Fruit fly (Drosophila melanogaster) whole organism, embryonic: ENCODE measurements around the gene Snm1.
A peak's percentile ranks its signal among the peaks of the same experiment; 100 is the strongest.

ENCODE experiments used
- Adf1 ChIP-seq: fragments of 200-800 bp; sonication (Bioruptor generic); IDR thresholded peaks from 2 replicates; pipeline ENCODE4 v1.3.6; 2022; ENCODE audit warnings: missing biosample characterization, missing genetic modification characterization
- Atf6 ChIP-seq: fragments of 200-800 bp; sonication (Bioruptor generic); IDR thresholded peaks from 2 replicates; pipeline ENCODE4 v1.3.6; 2022; ENCODE audit warnings: missing biosample characterization, missing genetic modification characterization
- Bdp1 ChIP-seq: fragments of 200-800 bp; sonication (Bioruptor generic); optimal IDR thresholded peaks from 3 replicates; lab custom pipeline; 2016; ENCODE audit warnings: missing biosample characterization, missing genetic modification characterization
- CG10959 ChIP-seq: fragments of 200-800 bp; sonication (Bioruptor generic); IDR thresholded peaks from 2 replicates; pipeline ENCODE4 v1.3.6; 2022; ENCODE audit warnings: missing biosample characterization, missing genetic modification characterization
- CG11085 ChIP-seq: fragments of 200-800 bp; sonication (Bioruptor generic); IDR thresholded peaks from 2 replicates; pipeline ENCODE4 v1.3.6; 2022; ENCODE audit warnings: missing biosample characterization, missing genetic modification characterization
- CG13296 ChIP-seq: fragments of 200-800 bp; sonication (Bioruptor generic); optimal IDR thresholded peaks from 3 replicates; lab custom pipeline; 2018; ENCODE audit warnings: missing biosample characterization, mild to moderate bottlenecking, missing genetic modification characterization
- CG14441 ChIP-seq: fragments of 200-800 bp; sonication (Bioruptor generic); IDR thresholded peaks from 2 replicates; pipeline ENCODE4 v1.3.6; 2022; ENCODE audit warnings: missing biosample characterization, missing genetic modification characterization
- CG14667 ChIP-seq: fragments of 200-800 bp; sonication (Bioruptor generic); IDR thresholded peaks from 2 replicates; pipeline ENCODE4 v1.3.6; 2022; ENCODE audit warnings: missing biosample characterization, missing genetic modification characterization
- CG17361 ChIP-seq: fragments of 200-800 bp; sonication (Bioruptor generic); IDR thresholded peaks from 3 replicates; pipeline ENCODE4 v1.3.6; 2022; ENCODE audit warnings: missing biosample characterization, missing genetic modification characterization
- CG17385 ChIP-seq: fragments of 200-800 bp; sonication (Bioruptor generic); optimal IDR thresholded peaks from 3 replicates; lab custom pipeline; 2018; ENCODE audit warnings: missing biosample characterization, mild to moderate bottlenecking, missing genetic modification characterization
- CG18764 ChIP-seq: fragments of 200-800 bp; sonication (Bioruptor generic); optimal IDR thresholded peaks from 3 replicates; lab custom pipeline; 2016; ENCODE audit warnings: missing biosample characterization, missing genetic modification characterization
- CG2116 ChIP-seq: fragments of 200-800 bp; sonication (Bioruptor generic); optimal IDR thresholded peaks from 3 replicates; lab custom pipeline; 2018; ENCODE audit warnings: missing biosample characterization, mild to moderate bottlenecking, missing genetic modification characterization
- CG2129 ChIP-seq: fragments of 200-800 bp; sonication (Bioruptor generic); IDR thresholded peaks from 2 replicates; pipeline ENCODE4 v1.3.6; 2022; ENCODE audit warnings: missing biosample characterization, missing genetic modification characterization; ENCODE audit not compliant: partially characterized antibody
- CG2199 ChIP-seq: fragments of 200-800 bp; sonication (Bioruptor generic); IDR thresholded peaks from 3 replicates; pipeline ENCODE4 v1.3.6; 2022; ENCODE audit warnings: missing biosample characterization, missing genetic modification characterization
- CG2712 ChIP-seq: fragments of 200-800 bp; optimal IDR thresholded peaks from 3 replicates; lab custom pipeline; 2019; ENCODE audit warnings: missing biosample characterization, mild to moderate bottlenecking, missing genetic modification characterization, moderate library complexity
- CG2875 ChIP-seq: fragments of 200-800 bp; sonication (Bioruptor generic); optimal IDR thresholded peaks from 2 replicates; lab custom pipeline; 2017; ENCODE audit warnings: missing biosample characterization, mild to moderate bottlenecking, missing genetic modification characterization, missing genetic modification reagents
- CG34422 ChIP-seq: fragments of 200-800 bp; sonication (Bioruptor generic); IDR thresholded peaks from 3 replicates; pipeline ENCODE4 v1.3.6; 2022; ENCODE audit warnings: missing biosample characterization, missing genetic modification characterization
- CG4328 ChIP-seq: fragments of 200-800 bp; sonication (Bioruptor generic); optimal IDR thresholded peaks from 3 replicates; lab custom pipeline; 2017; ENCODE audit warnings: missing biosample characterization, missing genetic modification reagents, missing genetic modification characterization
- CG7271 ChIP-seq: fragments of 200-800 bp; sonication (Bioruptor generic); optimal IDR thresholded peaks from 2 replicates; lab custom pipeline; 2018; ENCODE audit warnings: missing biosample characterization, mild to moderate bottlenecking, missing genetic modification characterization, moderate library complexity
- CG7556 ChIP-seq: fragments of 200-800 bp; sonication (Bioruptor generic); optimal IDR thresholded peaks from 2 replicates; lab custom pipeline; 2017; ENCODE audit warnings: missing biosample characterization, mild to moderate bottlenecking, missing genetic modification characterization
- CG9817 ChIP-seq: fragments of 200-800 bp; sonication (Bioruptor generic); optimal IDR thresholded peaks from 2 replicates; lab custom pipeline; 2018; ENCODE audit warnings: missing biosample characterization, mild to moderate bottlenecking, missing genetic modification characterization, moderate library complexity
- CTCF ChIP-seq: fragments of 200-800 bp; sonication (Bioruptor generic); optimal IDR thresholded peaks from 2 replicates; lab custom pipeline; 2017; ENCODE audit warnings: missing biosample characterization, mild to moderate bottlenecking, missing genetic modification characterization, moderate library complexity
- Camta ChIP-seq: fragments of 200-800 bp; sonication (Bioruptor generic); optimal IDR thresholded peaks from 2 replicates; lab custom pipeline; 2016; ENCODE audit warnings: missing biosample characterization, missing genetic modification characterization
- CrebB ChIP-seq: fragments of 200-800 bp; sonication (Bioruptor generic); optimal IDR thresholded peaks from 3 replicates; lab custom pipeline; 2018; ENCODE audit warnings: missing biosample characterization, mild to moderate bottlenecking, missing genetic modification characterization
- Ets65A ChIP-seq: fragments of 200-800 bp; sonication (Bioruptor generic); peaks from one replicate; lab custom pipeline; 2016; ENCODE audit warnings: missing biosample characterization, missing genetic modification characterization
- Fer2 ChIP-seq: fragments of 200-800 bp; sonication (Bioruptor generic); optimal IDR thresholded peaks from 2 replicates; lab custom pipeline; 2018; ENCODE audit warnings: missing biosample characterization, mild to moderate bottlenecking, missing genetic modification characterization, moderate library complexity
- H2.0 ChIP-seq: fragments of 200-800 bp; sonication (Bioruptor generic); IDR thresholded peaks from 2 replicates; pipeline ENCODE4 v1.3.6; 2022; ENCODE audit warnings: missing biosample characterization, missing genetic modification characterization
- HLH3B ChIP-seq: fragments of 200-800 bp; sonication (Bioruptor generic); IDR thresholded peaks from 2 replicates; pipeline ENCODE4 v1.3.6; 2022; ENCODE audit warnings: missing biosample characterization, missing genetic modification characterization
- Hand ChIP-seq: fragments of 200-800 bp; sonication (Bioruptor generic); optimal IDR thresholded peaks from 2 replicates; lab custom pipeline; 2017; ENCODE audit warnings: mild to moderate bottlenecking, missing biosample characterization, missing genetic modification reagents, missing genetic modification characterization
- Hmx ChIP-seq: fragments of 200-800 bp; sonication (Bioruptor generic); optimal IDR thresholded peaks from 2 replicates; lab custom pipeline; 2016; ENCODE audit warnings: missing biosample characterization, missing genetic modification characterization
- Hr78 ChIP-seq, 2 experiments: fragments of 200-800 bp in 1 of 2; fragments of >200 bp in 1 of 2; sonication (Bioruptor generic) in 1 of 2; optimal IDR thresholded peaks; 2 replicates each; lab custom pipeline; 2017 to 2019; ENCODE audit warnings: missing biosample characterization in 2 of 2, missing genetic modification characterization in 2 of 2, mild to moderate bottlenecking in 1 of 2, moderate library complexity in 1 of 2
- Jarid2 ChIP-seq: fragments of 200-800 bp; sonication (Bioruptor generic); optimal IDR thresholded peaks from 3 replicates; lab custom pipeline; 2017; ENCODE audit warnings: mild to moderate bottlenecking, missing biosample characterization, missing genetic modification reagents, missing genetic modification characterization
- Max ChIP-seq: fragments of 200-800 bp; sonication (Bioruptor generic); optimal IDR thresholded peaks from 2 replicates; lab custom pipeline; 2016; ENCODE audit warnings: missing biosample characterization, mild to moderate bottlenecking, missing genetic modification characterization
- Mes4 ChIP-seq: fragments of 200-800 bp; sonication (Bioruptor generic); optimal IDR thresholded peaks from 2 replicates; lab custom pipeline; 2016; ENCODE audit warnings: missing biosample characterization, missing genetic modification characterization
- NC2β ChIP-seq: fragments of 200-800 bp; sonication (Bioruptor generic); optimal IDR thresholded peaks from 2 replicates; lab custom pipeline; 2016; ENCODE audit warnings: missing biosample characterization, missing genetic modification characterization
- Optix ChIP-seq: fragments of 200-800 bp; sonication (Bioruptor generic); IDR thresholded peaks from 3 replicates; pipeline ENCODE4 v1.3.6; 2022; ENCODE audit warnings: missing biosample characterization, missing genetic modification characterization
- Rfx ChIP-seq: fragments of 200-800 bp; sonication (Bioruptor generic); IDR thresholded peaks from 2 replicates; pipeline ENCODE4 v1.3.6; 2022; ENCODE audit warnings: missing biosample characterization, missing genetic modification characterization
- Vsx1 ChIP-seq: fragments of 200-800 bp; sonication (Bioruptor generic); optimal IDR thresholded peaks from 2 replicates; lab custom pipeline; 2017; ENCODE audit warnings: missing biosample characterization, mild to moderate bottlenecking, missing genetic modification characterization, missing genetic modification reagents
- ab ChIP-seq: fragments of 200-800 bp; sonication (Bioruptor generic); optimal IDR thresholded peaks from 2 replicates; lab custom pipeline; 2016; ENCODE audit warnings: missing biosample characterization, missing genetic modification characterization
- cg ChIP-seq: fragments of 200-800 bp; sonication (Bioruptor generic); optimal IDR thresholded peaks from 3 replicates; lab custom pipeline; 2019; ENCODE audit warnings: missing biosample characterization, mild to moderate bottlenecking, missing genetic modification characterization, moderate library complexity
- hkb ChIP-seq, 2 experiments: fragments of 200-800 bp in 1 of 2; fragments of >200 bp in 1 of 2; sonication (Bioruptor generic) in 1 of 2; IDR thresholded peaks in 1 of 2; optimal IDR thresholded peaks in 1 of 2; 2 replicates each; pipeline versions ENCODE4 v1.3.6 to Lab custom; 2017 to 2022; ENCODE audit warnings: missing biosample characterization in 1 of 2, missing genetic modification characterization in 1 of 2
- ind ChIP-seq: fragments of 200-800 bp; sonication (Bioruptor generic); optimal IDR thresholded peaks from 3 replicates; lab custom pipeline; 2016; ENCODE audit warnings: missing biosample characterization, missing genetic modification characterization
- jumu ChIP-seq: fragments of 200-800 bp; sonication (Bioruptor generic); optimal IDR thresholded peaks from 3 replicates; lab custom pipeline; 2016; ENCODE audit warnings: missing biosample characterization, missing genetic modification characterization
- ken ChIP-seq: fragments of 200-800 bp; sonication (Bioruptor generic); IDR thresholded peaks from 3 replicates; pipeline ENCODE4 v1.3.6; 2022; ENCODE audit warnings: missing biosample characterization, missing genetic modification characterization
- klu ChIP-seq: fragments of 200-800 bp; sonication (Bioruptor generic); IDR thresholded peaks from 2 replicates; pipeline ENCODE4 v1.3.6; 2022; ENCODE audit warnings: missing biosample characterization, missing genetic modification characterization
- knrl ChIP-seq: fragments of 200-800 bp; sonication (Bioruptor generic); IDR thresholded peaks from 3 replicates; pipeline ENCODE4 v1.3.6; 2022; ENCODE audit warnings: missing biosample characterization, missing genetic modification characterization; ENCODE audit not compliant: partially characterized antibody
- odd ChIP-seq: fragments of 200-800 bp; sonication (Bioruptor generic); optimal IDR thresholded peaks from 2 replicates; lab custom pipeline; 2017; ENCODE audit warnings: missing biosample characterization, mild to moderate bottlenecking, missing genetic modification characterization
- slou ChIP-seq: fragments of 200-800 bp; sonication (Bioruptor generic); optimal IDR thresholded peaks from 3 replicates; lab custom pipeline; 2016; ENCODE audit warnings: missing biosample characterization, missing genetic modification characterization
- sna ChIP-seq: fragments of 200-800 bp; sonication (Bioruptor generic); IDR thresholded peaks from 2 replicates; pipeline ENCODE4 v1.3.6; 2022; ENCODE audit warnings: missing biosample characterization, missing genetic modification characterization; ENCODE audit not compliant: partially characterized antibody
- tap ChIP-seq: fragments of 200-800 bp; optimal IDR thresholded peaks from 3 replicates; lab custom pipeline; 2019; ENCODE audit warnings: missing biosample characterization, mild to moderate bottlenecking, missing genetic modification characterization, moderate library complexity

Gene Snm1

dm6 chr3R:5517002-5517875 is 37.6 kb upstream of the Snm1 start, which contains the start of gene Itpr (continued):
- no peak for TF ChIP-seq hkb (optimal IDR thresholded peaks at IDR 0.05; lab: Kevin White, UChicago)
- TF ChIP-seq hkb (GFP tag; IDR thresholded peaks at IDR 0.05; lab: Robert Waterston, UW) = peak; percentile 28
- no peak for TF ChIP-seq CG7556
- TF ChIP-seq CG7271 (tag; lab: Kevin White, UChicago) = no peak
- no peak for TF ChIP-seq tap
- TF ChIP-seq Hr78 (GFP tag; optimal IDR thresholded peaks at IDR 0.05; lab: Kevin White, UChicago) = peak in 1 of 2 experiments; percentile 75
- no peak for TF ChIP-seq CG2199 (GFP tag; lab: Robert Waterston, UW)
- no peak for TF ChIP-seq CG14667 (GFP tag; lab: Robert Waterston, UW)
- no peak for TF ChIP-seq CTCF (GFP tag; lab: Kevin White, UChicago)
- no peak for TF ChIP-seq Vsx1 (GFP tag; lab: Kevin White, UChicago)
- TF ChIP-seq Adf1 (GFP tag; lab: Robert Waterston, UW) = peak; percentile 100
- 0 out of 3 replicates have a peak, but pooled peaks have one; percentile 14 for TF ChIP-seq knrl
- TF ChIP-seq Max (GFP tag; lab: Kevin White, UChicago) = no peak
- TF ChIP-seq CG2116 (GFP tag; lab: Kevin White, UChicago) = peak; percentile 10
- no peak for TF ChIP-seq Mes4 (GFP tag; lab: Kevin White, UChicago)
- no peak for TF ChIP-seq ind
- no peak for TF ChIP-seq NC2β (GFP tag; lab: Kevin White, UChicago)
- peak; percentile 25 for TF ChIP-seq CG2875 (GFP tag; lab: Kevin White, UChicago)
- peak; percentile 15; the same call in 1 of the 2 replicates for TF ChIP-seq klu (GFP tag; lab: Robert Waterston, UW)
- TF ChIP-seq CG2712 = no peak
- no peak for TF ChIP-seq H2.0 (GFP tag; lab: Robert Waterston, UW)
- TF ChIP-seq Rfx (GFP tag; lab: Robert Waterston, UW) = no peak
- TF ChIP-seq CG10959 = no peak
- peak; percentile 87 for TF ChIP-seq Jarid2 (GFP tag; lab: Kevin White, UChicago)
- no peak for TF ChIP-seq CG13296 (GFP tag; lab: Kevin White, UChicago)
- no peak for TF ChIP-seq Optix (GFP tag; lab: Robert Waterston, UW)
- no peak for TF ChIP-seq CG14441
- no peak for TF ChIP-seq Camta (GFP tag; lab: Kevin White, UChicago)
- TF ChIP-seq CG9817 (tag; lab: Kevin White, UChicago) = no peak
- TF ChIP-seq sna (GFP tag; lab: Robert Waterston, UW) = peak; percentile 55
- no peak for TF ChIP-seq CG18764 (GFP tag; lab: Kevin White, UChicago)
- no peak for TF ChIP-seq ken
- TF ChIP-seq Ets65A (GFP tag; lab: Kevin White, UChicago) = no peak
- no peak for TF ChIP-seq slou (GFP tag; lab: Kevin White, UChicago)
- no peak for TF ChIP-seq HLH3B (GFP tag; lab: Robert Waterston, UW)
- TF ChIP-seq Fer2 = no peak
- TF ChIP-seq ab (GFP tag; lab: Kevin White, UChicago) = no peak
- TF ChIP-seq Atf6 = no peak
- TF ChIP-seq CG4328 = no peak
- TF ChIP-seq CG11085 (GFP tag; lab: Robert Waterston, UW) = no peak
- TF ChIP-seq Bdp1 (GFP tag; lab: Kevin White, UChicago) = no peak
- no peak for TF ChIP-seq Hand (GFP tag; lab: Kevin White, UChicago)
- TF ChIP-seq cg = peak; percentile 57
- no peak for TF ChIP-seq jumu
- TF ChIP-seq CG2129 (GFP tag; lab: Robert Waterston, UW) = no peak
- TF ChIP-seq CG17361 (GFP tag; lab: Robert Waterston, UW) = 0 out of 3 replicates have a peak, but pooled peaks have one; percentile 12
- no peak for TF ChIP-seq Hmx (GFP tag; lab: Kevin White, UChicago)
- peak; percentile 69 for TF ChIP-seq CG17385 (GFP tag; lab: Kevin White, UChicago)
- TF ChIP-seq CG34422 = peak; percentile 79; the same call in 2 of the 3 replicates
- TF ChIP-seq odd (GFP tag; lab: Kevin White, UChicago) = peak; percentile 9
- no peak for TF ChIP-seq CrebB (tag; lab: Kevin White, UChicago)
